Fruit fly (Drosophila melanogaster): ENCODE measurements around the gene srw.
A peak's percentile ranks its signal among the peaks of the same experiment; 100 is the strongest.

The srw gene

DNA sequence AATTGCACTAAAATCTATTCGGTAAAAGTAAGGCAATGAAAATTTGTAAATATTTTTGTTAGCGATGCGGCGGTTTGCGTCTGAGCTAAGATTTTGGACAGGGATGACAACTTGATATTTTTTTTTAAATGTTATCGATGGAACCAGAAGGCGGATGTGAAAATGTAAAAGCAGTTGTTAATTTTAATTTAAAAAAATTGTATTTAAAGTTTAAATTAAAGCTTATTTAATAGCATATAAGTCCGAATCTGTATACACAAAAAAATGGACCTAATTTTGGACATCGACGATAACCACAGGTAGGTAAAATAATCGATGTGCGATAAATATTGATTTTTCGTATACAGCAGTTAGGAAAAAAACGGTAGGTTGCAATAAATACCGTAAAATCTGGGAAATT lies 20.9 kb downstream of the srw start, which contains the start of the genes CG11586 and VhaM9.7-a (continued):
- TF ChIP-seq Abd-B (GFP tag; optimal IDR thresholded peaks at IDR 0.05): peak; percentile 18
- TF ChIP-seq CG12659 (GFP tag; optimal IDR thresholded peaks at IDR 0.05): peak; percentile 68
- TF ChIP-seq zen (tag; optimal IDR thresholded peaks at IDR 0.05): no peak
- TF ChIP-seq D19B (GFP tag; optimal IDR thresholded peaks at IDR 0.05): no peak
- TF ChIP-seq Hsf (GFP tag; optimal IDR thresholded peaks at IDR 0.05): peak; percentile 14
- TF ChIP-seq D19A (tag; optimal IDR thresholded peaks at IDR 0.05): peak; percentile 23
- no peak for TF ChIP-seq pnt (GFP tag; optimal IDR thresholded peaks at IDR 0.05)
- no peak for TF ChIP-seq CHES-1-like (GFP tag; optimal IDR thresholded peaks at IDR 0.05)
- no peak for TF ChIP-seq E2f1 (GFP tag; IDR thresholded peaks at IDR 0.05)
- peak; percentile 2 for TF ChIP-seq Chrac-16 (GFP tag; optimal IDR thresholded peaks at IDR 0.05)
- TF ChIP-seq CG14965 (GFP tag; optimal IDR thresholded peaks at IDR 0.05; ENCODE audit: borderline replicate concordance): no peak
- TF ChIP-seq shn (GFP tag; optimal IDR thresholded peaks at IDR 0.05): no peak
- no peak for TF ChIP-seq CG15011 (GFP tag; optimal IDR thresholded peaks at IDR 0.05)
- TF ChIP-seq B-H1 (GFP tag; IDR thresholded peaks at IDR 0.05): no peak
- TF ChIP-seq luna (GFP tag; optimal IDR thresholded peaks at IDR 0.05): no peak
- no peak for TF ChIP-seq CG3995 (GFP tag; optimal IDR thresholded peaks at IDR 0.05)
- TF ChIP-seq CG12391 (tag; optimal IDR thresholded peaks at IDR 0.05): peak; percentile 50
- TF ChIP-seq HmgD (GFP tag; optimal IDR thresholded peaks at IDR 0.05): no peak
- no peak for TF ChIP-seq dimm (GFP tag; IDR thresholded peaks at IDR 0.05)
- TF ChIP-seq Eip74EF (GFP tag; optimal IDR thresholded peaks at IDR 0.05): peak in 1 of 2 experiments; percentile 8
- no peak for TF ChIP-seq odd (GFP tag; optimal IDR thresholded peaks at IDR 0.05)
- TF ChIP-seq cg (GFP tag; optimal IDR thresholded peaks at IDR 0.05): no peak
- no peak for TF ChIP-seq fd3F (GFP tag; optimal IDR thresholded peaks at IDR 0.05)
- TF ChIP-seq lilli (GFP tag; optimal IDR thresholded peaks at IDR 0.05): peak; percentile 36
- no peak for TF ChIP-seq crc (GFP tag; optimal IDR thresholded peaks at IDR 0.05)
- TF ChIP-seq CG33557 (GFP tag; optimal IDR thresholded peaks at IDR 0.05): no peak
- TF ChIP-seq jumu (GFP tag; optimal IDR thresholded peaks at IDR 0.05): no peak
- no peak for TF ChIP-seq dati (GFP tag; IDR thresholded peaks at IDR 0.05)
- no peak for TF ChIP-seq CG42726 (GFP tag; IDR thresholded peaks at IDR 0.05; ENCODE audit: partially characterized antibody)
- TF ChIP-seq Dref (GFP tag; IDR thresholded peaks at IDR 0.05): peak; percentile 75
- no peak for TF ChIP-seq CG7271 (tag; optimal IDR thresholded peaks at IDR 0.05)
- TF ChIP-seq CG30020 (tag; optimal IDR thresholded peaks at IDR 0.05): peak; percentile 34
- TF ChIP-seq Ada2b (GFP tag; IDR thresholded peaks at IDR 0.05): no peak
- no peak for TF ChIP-seq CG31365 (tag; optimal IDR thresholded peaks at IDR 0.05)
- no peak for TF ChIP-seq fd64A (GFP tag; optimal IDR thresholded peaks at IDR 0.05)
- TF ChIP-seq MESR4 (GFP tag; optimal IDR thresholded peaks at IDR 0.05): no peak
- peak; percentile 22 for TF ChIP-seq Nf-YC (tag; optimal IDR thresholded peaks at IDR 0.05)
- TF ChIP-seq Oli (tag; optimal IDR thresholded peaks at IDR 0.05): no peak
- no peak for TF ChIP-seq Spps (tag; optimal IDR thresholded peaks at IDR 0.05)
- TF ChIP-seq Asciz (GFP tag; optimal IDR thresholded peaks at IDR 0.05): no peak
- peak; percentile 80 for TF ChIP-seq CG13287 (GFP tag; IDR thresholded peaks at IDR 0.05; ENCODE audit: partially characterized antibody)
- no peak for TF ChIP-seq CG4707 (GFP tag; optimal IDR thresholded peaks at IDR 0.05)
- no peak for TF ChIP-seq Sox102F (GFP tag; optimal IDR thresholded peaks at IDR 0.05)
- no peak for TF ChIP-seq seq (GFP tag; IDR thresholded peaks at IDR 0.05)
- TF ChIP-seq chinmo (GFP tag; IDR thresholded peaks at IDR 0.05; ENCODE audit: partially characterized antibody): no peak
- TF ChIP-seq eve (GFP tag; optimal IDR thresholded peaks at IDR 0.05): no peak
- peak; percentile 40 for TF ChIP-seq CG2712 (tag; optimal IDR thresholded peaks at IDR 0.05)
- TF ChIP-seq TFAM (GFP tag; optimal IDR thresholded peaks at IDR 0.05): no peak
- peak; percentile 8 for TF ChIP-seq ewg (GFP tag; optimal IDR thresholded peaks at IDR 0.05)
- TF ChIP-seq CG13424 (tag; optimal IDR thresholded peaks at IDR 0.05): no peak
- TF ChIP-seq CG11560 (tag; IDR thresholded peaks at IDR 0.05): no peak
